Worm (Caenorhabditis elegans) whole organism, midembryonic: ENCODE measurements around the gene ugt-24.

Source experiments
- T22C8.4 ChIP-seq: fragments of 200-800 bp; sonication (Bioruptor generic); IDR thresholded peaks from 2 replicates; pipeline ENCODE4 v1.3.6; 2022; ENCODE audit warnings: missing genetic modification characterization, missing compliant biosample characterization
- cog-1 ChIP-seq: sonication (generic microtip); optimal IDR thresholded peaks from 2 replicates; lab custom pipeline; 2016; ENCODE audit warnings: missing genetic modification characterization, missing compliant biosample characterization
- tab-1 ChIP-seq: fragments of 200-800 bp; sonication (Bioruptor generic); IDR thresholded peaks from 2 replicates; pipeline ENCODE4 v1.3.6; 2022; ENCODE audit warnings: missing genetic modification characterization, missing compliant biosample characterization
- ztf-29 ChIP-seq: fragments of 200-800 bp; sonication (Bioruptor generic); IDR thresholded peaks from 2 replicates; pipeline ENCODE4 v1.3.6; 2022; ENCODE audit warnings: missing genetic modification reagents, missing genetic modification characterization, missing compliant biosample characterization

ce11 chrIV:6217066-6217465 lies 6.5 kb upstream of the ugt-24 start, which contains the start of gene C49A9.9:
- TF ChIP-seq cog-1 (tag; lab: Kevin White, UChicago) (no peak), tab-1 (GFP tag; lab: Robert Waterston, UW) (no peak), ztf-29 (no peak), T22C8.4 (GFP tag; lab: Robert Waterston, UW) (no peak)
